Worm (Caenorhabditis elegans) whole organism, early embryonic: Measurements from ENCODE around the gene gst-42.

Experiments used
- B0310.2 ChIP-seq: sonication (generic microtip); optimal IDR thresholded peaks from 2 replicates; lab custom pipeline; 2016; ENCODE audit warnings: mild to moderate bottlenecking, missing genetic modification characterization, missing compliant biosample characterization
- F13C5.2 ChIP-seq: sonication (generic microtip); optimal IDR thresholded peaks from 2 replicates; lab custom pipeline; 2017; ENCODE audit warnings: mild to moderate bottlenecking, missing genetic modification characterization, inconsistent platforms, missing compliant biosample characterization
- ama-1 ChIP-seq: fragments of 150-350 bp; optimal IDR thresholded peaks from 2 replicates; lab custom pipeline; 2014
- ceh-13 ChIP-seq: fragments of 200-800 bp; sonication (Bioruptor generic); optimal IDR thresholded peaks from 2 replicates; lab custom pipeline; 2018; ENCODE audit warnings: mild to moderate bottlenecking, missing genetic modification characterization, missing compliant biosample characterization
- ets-7 ChIP-seq: sonication (generic microtip); optimal IDR thresholded peaks from 2 replicates; lab custom pipeline; 2016; ENCODE audit warnings: missing genotype, missing genetic modification characterization, missing compliant biosample characterization
- flt-1 ChIP-seq: fragments of 200-800 bp; sonication (Bioruptor generic); IDR thresholded peaks from 2 replicates; pipeline ENCODE4 v1.3.6; 2022; ENCODE audit warnings: missing genetic modification characterization, missing compliant biosample characterization
- hmbx-1 ChIP-seq: sonication (generic microtip); optimal IDR thresholded peaks from 2 replicates; lab custom pipeline; 2016; ENCODE audit warnings: mild to moderate bottlenecking, missing genetic modification characterization, missing compliant biosample characterization
- hnd-1 ChIP-seq: sonication (generic microtip); optimal IDR thresholded peaks from 2 replicates; lab custom pipeline; 2016; ENCODE audit warnings: missing genetic modification characterization, missing compliant biosample characterization
- scrt-1 ChIP-seq: fragments of 200-800 bp; sonication (Bioruptor generic); IDR thresholded peaks from 2 replicates; pipeline ENCODE4 v1.3.6; 2022; ENCODE audit warnings: missing genetic modification characterization, missing compliant biosample characterization
- sea-1 ChIP-seq: fragments of 200-800 bp; sonication (Bioruptor generic); conservative IDR thresholded peaks from 2 replicates; pipeline ENCODE4 v1.3.6; 2022; ENCODE audit warnings: missing genetic modification characterization, missing compliant biosample characterization
- tbx-11 ChIP-seq: fragments of 200-800 bp; sonication (Bioruptor generic); IDR thresholded peaks from 2 replicates; pipeline ENCODE4 v1.3.6; 2022; ENCODE audit warnings: missing genetic modification characterization, missing compliant biosample characterization
- tbx-37 ChIP-seq: fragments of 200-800 bp; sonication (Bioruptor generic); conservative IDR thresholded peaks from 2 replicates; pipeline ENCODE4 v1.3.6; 2022; ENCODE audit warnings: missing genetic modification reagents, missing genetic modification characterization, missing compliant biosample characterization
- tra-4 ChIP-seq: sonication (generic microtip); optimal IDR thresholded peaks from 2 replicates; lab custom pipeline; 2017; ENCODE audit warnings: missing genetic modification characterization, missing compliant biosample characterization

DNA sequence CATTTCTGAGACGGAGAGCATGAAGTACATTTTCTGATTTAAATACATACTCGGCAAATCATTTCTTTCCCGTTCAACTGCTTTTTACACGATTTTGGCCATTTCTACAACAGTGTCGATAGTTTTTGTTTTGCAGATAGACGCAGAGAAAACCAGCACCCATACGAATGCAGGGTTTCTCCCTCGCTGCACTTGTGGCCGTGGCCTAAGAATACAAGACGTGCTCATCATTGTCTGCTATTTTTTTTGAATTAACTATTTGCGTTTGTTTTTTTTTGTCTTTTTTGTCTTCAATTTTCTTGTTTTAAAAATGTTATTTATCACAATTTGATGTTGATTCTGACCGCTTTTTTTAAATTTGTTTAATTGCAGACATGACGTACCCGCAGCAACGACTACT lies 34.6 kb downstream of the gst-42 start, which contains the start of gene smcl-1:
- no peak for TF ChIP-seq ama-1 (lab: Kevin White, UChicago)
- no peak for TF ChIP-seq tbx-11 (GFP tag; lab: Robert Waterston, UW)
- TF ChIP-seq tbx-37 (GFP tag; lab: Robert Waterston, UW) = 0 out of 2 replicates have a peak, but pooled peaks have one; percentile 41
- TF ChIP-seq hnd-1 (tag; lab: Kevin White, UChicago) = no peak
- TF ChIP-seq sea-1 (GFP tag; lab: Robert Waterston, UW) = no peak
- no peak for TF ChIP-seq flt-1 (GFP tag; lab: Robert Waterston, UW)
- no peak for TF ChIP-seq ceh-13 (GFP tag; lab: Kevin White, UChicago)
- TF ChIP-seq tra-4 = no peak
- TF ChIP-seq scrt-1 (GFP tag; lab: Robert Waterston, UW) = no peak
- TF ChIP-seq B0310.2 = no peak
- no peak for TF ChIP-seq hmbx-1 (tag; lab: Kevin White, UChicago)
- TF ChIP-seq ets-7 = no peak
- no peak for TF ChIP-seq F13C5.2 (tag; lab: Kevin White, UChicago)
